Fruit fly (Drosophila melanogaster) ovary, adult (tissue): ENCODE results near the gene CG43965.

Source experiments
- CG17801 ChIP-seq: fragments of 200-800 bp; optimal IDR thresholded peaks from 2 replicates; lab custom pipeline; 2019; ENCODE audit warnings: missing biosample characterization, mild to moderate bottlenecking, missing genetic modification characterization, moderate library complexity; ENCODE audit not compliant: partially characterized antibody

CG43965 gene

DNA sequence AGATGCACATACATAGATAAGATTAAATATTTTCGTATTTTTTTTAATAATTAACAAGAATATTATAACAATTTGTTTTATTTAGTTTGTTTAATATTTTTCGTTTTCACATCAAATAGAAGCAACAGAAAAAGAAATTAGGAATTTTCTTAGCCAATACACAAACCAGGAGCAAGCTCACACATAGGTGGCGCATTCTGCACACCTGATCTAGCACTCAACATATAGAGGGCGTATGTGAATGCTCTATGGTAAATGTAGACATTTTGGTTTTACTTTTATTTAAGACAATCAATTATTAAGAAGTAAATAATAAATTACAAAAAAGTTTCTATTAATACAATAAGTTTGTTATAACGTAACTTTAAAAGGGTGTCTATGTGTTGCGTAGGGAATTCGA is 23.3 kb upstream of the CG43965 start:
- no peak for TF ChIP-seq CG17801

DNA sequence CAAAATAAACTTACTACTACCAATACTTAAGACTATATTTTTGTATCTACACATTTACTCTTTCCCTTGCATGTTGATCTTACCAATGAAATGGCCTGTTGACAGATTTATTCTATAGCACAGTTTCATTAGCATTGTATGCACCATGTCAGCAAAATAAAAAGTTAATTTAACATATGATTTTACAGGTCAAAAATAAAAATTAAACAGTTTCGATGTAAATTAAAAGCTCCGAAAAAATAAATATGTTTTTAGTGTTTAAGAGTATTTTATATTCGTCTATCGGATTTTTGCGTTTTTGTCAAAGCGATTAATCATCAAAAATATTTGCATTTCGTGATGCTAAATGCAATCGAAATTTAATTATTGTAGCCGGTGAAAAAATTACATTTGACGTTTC is 22.7 kb upstream of the CG43965 start:
- TF ChIP-seq CG17801, result no peak

DNA sequence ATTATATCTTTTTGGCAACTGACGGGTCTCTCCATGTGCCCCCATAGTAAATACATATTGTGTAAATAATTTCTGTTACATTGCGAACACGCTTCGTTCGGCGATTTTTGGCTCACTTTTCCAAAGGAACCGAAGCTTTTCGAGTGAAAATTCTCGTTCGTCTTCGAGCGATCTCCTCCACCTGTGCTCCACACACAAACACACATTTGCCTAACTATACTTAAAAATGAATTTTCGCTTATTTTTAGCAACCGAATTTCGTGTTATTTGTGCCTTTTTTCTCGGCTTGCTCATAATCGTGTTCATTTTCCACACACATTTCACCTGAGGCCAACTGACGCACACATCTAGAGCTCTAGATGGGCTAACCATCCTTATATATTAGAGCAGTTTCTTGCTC is 20.9 kb upstream of the CG43965 start:
- no peak for TF ChIP-seq CG17801

DNA sequence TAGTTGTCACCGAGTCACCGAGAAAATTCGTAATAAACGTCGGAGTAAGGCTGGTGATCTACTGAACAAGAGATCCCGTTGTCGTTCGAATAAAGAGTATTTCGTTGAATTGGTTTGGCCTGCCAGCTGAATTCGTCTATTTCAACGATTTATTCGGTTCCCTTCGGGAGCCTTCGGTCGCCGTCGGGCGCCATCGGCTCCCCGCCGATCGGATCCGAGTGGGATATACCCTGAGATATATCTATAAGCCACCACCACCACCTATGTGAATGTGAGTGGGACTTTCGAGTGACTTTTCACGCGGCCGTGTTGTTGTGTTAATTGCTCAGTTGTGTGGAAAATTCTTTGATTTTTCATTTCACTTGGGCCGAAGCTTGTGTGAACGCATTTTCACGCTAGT is 19.6 kb upstream of the CG43965 start, which contains the start of gene Prm:
Gene Prm (minus strand): TSS at position 101 of the 400 bp plus-strand sequence.
- TF ChIP-seq CG17801, result no peak

DNA sequence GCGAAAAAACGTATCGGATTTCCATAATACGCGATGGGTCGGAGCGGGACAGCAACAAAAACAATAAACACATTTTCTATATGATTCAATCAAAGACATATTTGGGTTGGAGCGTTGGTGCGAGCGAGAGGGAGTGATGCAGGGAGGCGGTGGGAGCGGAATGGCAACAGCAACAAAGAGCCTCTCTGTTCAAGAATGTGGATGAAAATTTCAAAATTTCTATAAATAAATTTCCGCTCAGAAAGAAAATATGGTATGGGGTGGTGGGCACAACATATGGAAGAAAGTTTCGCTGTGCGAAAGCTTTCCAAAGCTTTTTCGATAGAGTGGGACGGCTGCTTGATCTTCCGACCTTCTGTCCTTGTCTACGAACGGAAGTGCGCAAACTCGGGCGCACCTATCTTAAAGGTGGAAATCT is 15.5 kb upstream of the CG43965 start:
- TF ChIP-seq CG17801, result no peak

DNA sequence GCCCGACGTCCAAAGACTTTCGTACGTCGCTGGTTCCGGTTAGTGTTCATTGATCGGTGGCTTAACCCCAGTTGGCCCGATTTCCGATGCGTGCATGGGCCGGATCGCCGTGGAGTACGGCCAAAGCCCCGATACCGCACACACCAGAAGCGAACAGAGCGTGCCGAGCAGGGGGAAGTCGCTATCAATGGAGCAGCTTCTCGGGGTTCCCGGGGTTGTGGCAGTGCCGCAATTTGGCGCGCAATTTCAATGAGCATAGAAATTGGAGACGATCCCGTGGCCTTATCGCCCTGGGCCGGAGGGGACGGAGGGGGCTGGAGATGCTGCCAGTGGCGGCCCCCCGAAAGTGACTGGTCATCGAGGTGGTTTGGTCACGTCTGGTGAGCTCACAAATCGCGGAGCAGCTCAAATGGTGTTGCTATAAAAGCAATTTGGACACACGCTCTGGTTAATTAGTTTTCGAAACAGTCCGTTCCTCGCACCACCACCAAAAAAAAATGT is 6.0 kb upstream of the CG43965 start, which contains the start of gene Cp16:
Gene Cp16 (plus strand): TSS at position 451 of the 501 bp plus-strand sequence.
- TF ChIP-seq CG17801, result no peak

DNA sequence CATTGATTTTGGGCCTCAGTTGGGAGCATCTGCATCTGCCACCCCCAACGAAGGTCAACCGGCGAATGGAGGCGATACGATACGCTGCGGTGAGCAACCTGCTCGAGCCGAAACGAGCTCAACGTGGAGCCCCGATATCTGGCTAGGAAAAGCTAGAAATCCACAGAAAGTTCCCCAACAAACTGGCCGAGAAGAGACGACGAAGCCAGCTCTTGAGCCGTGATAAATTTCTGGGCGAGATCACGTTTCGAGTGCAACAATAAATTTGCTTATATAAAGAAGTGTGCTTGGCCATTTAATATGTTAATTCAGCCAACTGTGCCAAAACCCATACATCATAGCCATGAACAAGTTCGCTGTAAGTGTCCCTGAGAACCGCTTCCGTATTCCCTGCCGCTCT is 4.0 kb upstream of the CG43965 start, which contains the start of gene Cp19:
Gene Cp19 (plus strand): TSS at position 301 of the 400 bp plus-strand sequence.
- no peak for TF ChIP-seq CG17801

DNA sequence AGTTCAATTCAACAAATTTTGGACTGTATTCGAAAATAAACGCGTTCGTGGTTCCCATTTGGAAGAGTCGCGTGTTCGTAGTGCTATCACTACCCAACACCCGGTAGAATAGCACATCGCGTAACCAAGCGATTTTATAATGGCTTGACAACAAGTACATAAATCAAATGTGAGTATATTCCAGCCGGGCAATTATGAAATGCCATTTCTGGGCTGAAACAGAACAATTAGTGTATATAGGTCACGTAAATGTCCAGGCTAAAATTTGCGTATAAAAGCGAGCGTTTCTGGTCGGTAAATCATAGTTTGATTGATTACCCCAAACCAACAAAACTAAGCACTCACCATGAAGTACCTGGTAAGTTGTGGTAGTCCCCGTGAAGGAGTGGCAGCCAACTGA is 2.6 kb upstream of the CG43965 start, which contains the start of gene Cp15:
Gene Cp15 (plus strand): TSS at position 301 of the 400 bp plus-strand sequence.
- TF ChIP-seq CG17801, result no peak

DNA sequence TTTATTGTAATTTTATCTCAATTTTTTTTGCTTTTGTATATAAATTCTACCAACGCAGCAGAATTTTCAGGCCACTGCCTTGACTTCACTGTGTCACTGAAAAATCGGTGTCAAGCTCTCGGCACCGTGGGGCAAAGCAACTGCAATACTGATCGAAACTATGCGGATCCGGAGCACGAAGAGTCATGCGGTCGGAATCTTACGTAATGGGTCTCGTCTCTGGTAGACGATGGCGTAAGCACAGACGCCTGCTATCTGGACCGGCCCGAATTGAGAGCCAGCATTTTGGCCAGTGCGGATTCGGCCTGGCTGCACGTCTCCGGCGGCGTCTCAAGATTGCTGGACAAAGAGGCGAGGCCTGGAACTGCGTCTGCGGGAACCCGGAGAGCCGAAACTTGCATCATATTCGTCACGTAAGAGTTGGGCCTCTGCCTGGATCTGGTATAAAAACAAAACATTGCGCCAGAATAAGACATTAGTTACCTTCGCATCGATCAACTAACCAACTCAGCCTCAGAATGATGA is 805 bp upstream of the CG43965 start, which contains the start of gene Cp18:
Gene Cp18 (plus strand): TSS at position 475 of the 525 bp plus-strand sequence.
- TF ChIP-seq CG17801, result no peak

DNA sequence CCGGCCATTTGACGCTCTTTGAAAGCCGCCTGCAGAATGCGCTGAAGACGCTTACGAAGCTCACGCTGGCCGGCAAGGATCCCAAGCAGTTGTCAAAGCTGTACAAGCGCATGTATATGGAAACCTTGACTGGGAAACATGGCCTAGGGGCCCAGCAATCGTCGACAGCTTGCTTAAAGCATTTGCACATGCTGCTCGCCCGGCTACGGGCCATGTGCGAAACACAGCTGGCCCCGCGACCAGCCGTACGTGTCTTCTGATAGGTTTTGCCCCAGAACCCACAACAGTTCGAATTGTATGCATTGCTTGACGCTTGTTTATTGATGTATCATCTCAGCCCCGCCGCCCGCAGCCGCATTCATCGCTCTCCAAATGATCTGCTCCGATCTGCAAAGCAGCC is 322 bp downstream of the CG43965 start:
- TF ChIP-seq CG17801, result no peak

DNA sequence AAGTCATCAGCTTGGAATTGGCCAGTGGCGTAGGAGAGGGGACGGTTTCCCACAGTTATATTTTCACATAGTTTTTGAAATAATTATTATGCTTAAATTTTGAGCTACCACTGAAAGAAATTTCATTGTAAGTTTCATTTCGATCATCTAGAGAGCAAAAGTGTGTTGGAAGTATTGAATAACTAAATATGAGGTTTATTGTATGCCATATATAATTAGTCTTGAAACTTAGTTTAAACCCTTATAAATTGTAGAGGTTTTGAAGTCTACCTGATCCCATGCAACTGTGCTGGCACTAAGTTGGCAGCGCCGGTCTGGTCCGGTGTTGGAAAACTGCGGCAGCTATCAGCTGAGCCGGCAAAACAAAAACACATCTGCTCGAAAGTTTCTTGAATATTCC is 4.4 kb downstream of the CG43965 start, which contains the start of the genes CG32022 and CG6511:
Gene CG32022 (minus strand): TSS at position 128 of the 400 bp plus-strand sequence.
Gene CG6511 (plus strand): TSS at position 180 of the 400 bp plus-strand sequence.
- TF ChIP-seq CG17801, result no peak

DNA sequence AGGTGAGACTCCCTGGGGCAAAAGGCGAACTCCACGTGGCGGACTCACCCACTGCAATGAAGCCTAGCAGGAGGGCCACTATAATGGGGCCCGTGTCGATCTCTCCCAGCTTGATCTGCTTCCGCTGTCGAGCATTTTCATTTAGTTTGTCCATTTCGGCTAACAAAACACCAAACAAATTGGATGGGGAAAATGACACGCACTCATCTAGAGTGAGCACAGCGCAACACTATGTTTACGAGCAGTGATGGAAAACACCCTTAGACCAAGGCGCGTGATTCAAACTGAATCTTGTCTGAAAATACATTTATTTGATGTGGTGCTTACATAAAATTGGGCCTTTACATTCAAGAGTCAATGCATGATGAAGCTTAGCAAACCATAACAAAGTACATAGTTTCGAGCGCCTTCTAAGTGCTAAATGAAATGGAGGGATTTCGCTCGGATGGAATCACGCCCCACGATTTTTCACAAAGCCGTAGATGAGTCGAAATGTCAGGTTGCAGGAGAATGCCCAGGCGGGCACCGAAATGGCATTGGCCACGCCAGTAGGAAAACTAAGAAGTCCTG is 5.5 kb downstream of the CG43965 start, which contains the start of gene SrpRbeta:
Gene SrpRbeta (minus strand): TSS at position 236 of the 570 bp plus-strand sequence.
- no peak for TF ChIP-seq CG17801

DNA sequence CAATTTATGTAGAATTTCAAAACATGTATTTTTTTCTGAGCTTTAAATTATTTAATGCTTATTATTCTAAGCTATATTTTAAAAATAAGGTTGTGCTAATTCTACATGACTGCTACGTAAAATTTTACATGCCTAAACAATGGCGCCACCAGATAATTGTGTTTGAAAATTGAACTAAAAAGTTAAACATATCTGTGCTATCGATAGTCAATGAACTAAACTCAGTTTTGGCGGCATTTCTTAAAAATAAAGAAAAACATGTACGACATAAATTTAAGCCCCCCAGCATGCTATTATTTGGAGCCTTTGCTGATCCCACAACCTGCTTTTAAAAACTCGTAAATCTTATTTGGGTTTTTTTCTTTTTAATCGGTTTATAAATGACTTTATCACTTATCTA is 7.0 kb downstream of the CG43965 start:
- no peak for TF ChIP-seq CG17801

DNA sequence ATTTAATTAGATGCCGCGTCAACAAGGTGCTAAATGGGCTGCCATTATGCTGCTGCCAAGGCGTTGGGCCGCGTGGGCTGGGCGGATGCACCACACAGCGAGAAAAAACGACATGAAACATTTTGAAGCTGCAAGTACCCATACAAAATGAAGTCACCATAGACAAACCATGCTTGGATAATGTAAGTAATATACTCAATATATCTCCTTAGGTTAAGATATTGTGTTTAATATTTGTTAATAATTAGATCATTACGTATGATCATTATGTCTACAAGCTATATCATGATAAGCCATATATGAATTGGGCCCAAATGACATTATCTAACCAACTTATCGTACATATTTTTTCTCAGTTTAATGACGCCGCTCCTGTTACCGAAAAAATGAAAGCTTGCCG is 9.6 kb downstream of the CG43965 start:
- no peak for TF ChIP-seq CG17801

DNA sequence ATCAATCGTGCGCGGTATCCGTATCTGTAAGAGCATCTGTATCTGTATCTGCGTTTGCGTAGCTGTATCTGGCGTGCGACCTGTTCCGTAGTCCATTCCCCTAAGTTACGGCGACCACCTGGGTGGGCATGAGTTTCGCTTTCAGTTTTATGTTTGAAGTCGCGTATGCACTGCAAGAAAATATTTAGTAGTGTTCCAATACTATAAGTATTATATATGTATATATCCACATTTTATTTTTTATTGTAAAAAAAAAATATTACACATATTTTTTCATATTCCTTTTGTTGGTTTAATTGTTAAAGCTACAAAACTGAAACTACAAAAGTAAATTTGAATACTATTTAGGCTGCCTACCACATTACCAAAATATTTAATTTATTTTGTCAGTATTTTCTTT is 12.7 kb downstream of the CG43965 start:
- no peak for TF ChIP-seq CG17801

DNA sequence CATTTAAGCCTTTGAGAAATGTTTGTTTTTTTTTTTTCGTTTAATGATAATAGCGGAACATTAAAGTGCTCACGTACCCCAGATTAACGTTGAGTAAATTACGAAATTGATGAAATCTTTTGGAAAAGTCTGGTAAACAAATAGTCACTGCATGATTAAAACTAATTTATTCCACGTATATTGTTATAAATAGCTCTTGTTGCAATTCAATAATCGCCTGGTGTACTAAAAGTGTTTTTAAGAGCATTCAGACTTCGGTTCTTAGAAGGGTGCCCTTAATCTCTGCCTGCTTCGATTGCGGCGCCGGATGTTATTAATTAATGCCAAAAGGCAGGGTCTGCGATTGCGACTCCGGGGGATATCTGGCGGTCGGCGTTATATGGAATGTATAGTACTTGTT is 16.7 kb downstream of the CG43965 start:
- TF ChIP-seq CG17801, result no peak

DNA sequence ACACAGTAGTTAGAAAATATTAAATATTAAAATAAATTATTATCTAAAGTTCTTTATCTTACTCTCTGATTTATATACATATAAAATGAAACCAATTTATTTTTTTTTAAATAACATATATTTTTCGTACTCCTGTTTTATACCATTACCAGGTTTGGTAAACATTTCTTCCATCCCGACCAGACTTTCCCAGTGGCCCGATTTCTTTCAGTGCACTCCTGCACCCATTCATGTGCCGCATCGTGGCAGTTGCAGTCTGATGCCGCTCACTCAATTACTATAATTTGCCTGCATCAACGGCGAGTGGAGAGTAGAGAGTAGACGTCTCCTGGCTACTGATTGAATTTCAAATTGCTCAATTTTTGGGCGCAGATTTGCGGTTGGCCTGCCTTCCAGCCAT is 17.8 kb downstream of the CG43965 start:
- no peak for TF ChIP-seq CG17801

DNA sequence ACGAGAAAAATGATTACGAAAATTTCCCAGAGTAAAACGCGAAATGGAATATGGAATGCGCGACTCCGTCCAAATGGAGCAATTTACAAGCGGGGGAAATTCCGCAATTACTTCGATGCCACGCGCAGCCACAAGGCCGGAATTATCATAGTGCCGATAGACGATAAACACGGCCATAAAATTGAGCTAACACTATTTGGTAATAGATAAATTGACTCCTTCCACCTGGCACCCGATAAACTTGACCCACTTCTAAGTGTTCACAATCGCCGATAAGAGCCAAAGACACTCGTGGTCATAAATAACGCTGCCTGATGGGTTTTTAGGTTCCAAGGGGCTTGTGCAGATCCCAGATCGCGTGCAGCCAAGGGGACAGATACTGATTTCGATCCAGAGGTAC is 18.5 kb downstream of the CG43965 start:
- no peak for TF ChIP-seq CG17801
